Worm (Caenorhabditis elegans) whole organism, L4 larva: ENCODE measurements around the gene C15B12.2.

Experiments
- F26F4.8 ChIP-seq: fragments of 200-800 bp; sonication (Bioruptor generic); conservative IDR thresholded peaks from 2 replicates; pipeline ENCODE4 v1.3.6; 2022; ENCODE audit warnings: missing genetic modification characterization, missing compliant biosample characterization
- Y75B8A.6 ChIP-seq: fragments of 200-800 bp; sonication (Bioruptor generic); IDR thresholded peaks from 2 replicates; pipeline ENCODE4 v1.3.6; 2022; ENCODE audit warnings: missing genetic modification reagents, missing genetic modification characterization, missing compliant biosample characterization
- aha-1 ChIP-seq: fragments of 150-350 bp; peaks from one replicate; lab custom pipeline; 2014; ENCODE audit warnings: missing biosample characterization, missing genetic modification characterization
- ama-1 ChIP-seq: fragments of 150-350 bp; optimal IDR thresholded peaks from 2 replicates; lab custom pipeline; 2014; ENCODE audit warnings: inconsistent platforms, mixed read lengths
- attf-4 ChIP-seq: sonication (generic microtip); optimal IDR thresholded peaks from 3 replicates; lab custom pipeline; 2017; ENCODE audit warnings: missing biosample characterization, missing genetic modification characterization
- cey-2 ChIP-seq: sonication (generic microtip); optimal IDR thresholded peaks from 3 replicates; lab custom pipeline; 2017; ENCODE audit warnings: missing genetic modification characterization, mild to moderate bottlenecking, missing compliant biosample characterization, antibody characterized with exemption, borderline replicate concordance; ENCODE audit not compliant: insufficient read depth
- daf-12 ChIP-seq: fragments of 150-350 bp; optimal IDR thresholded peaks from 2 replicates; lab custom pipeline; 2014; ENCODE audit warnings: missing biosample characterization, missing genetic modification reagents, missing genetic modification characterization
- daf-16 ChIP-seq, 3 experiments: sonication (generic microtip); optimal IDR thresholded peaks; 2 replicates each; lab custom pipeline; 2016 to 2017; ENCODE audit warnings: missing genetic modification characterization in 3 of 3, missing genetic modification reagents in 3 of 3, mild to moderate bottlenecking in 2 of 3, missing compliant biosample characterization in 2 of 3, missing biosample characterization in 1 of 3, moderate library complexity in 1 of 3
- daf-8 ChIP-seq: fragments of 200-800 bp; sonication (Bioruptor generic); IDR thresholded peaks from 2 replicates; pipeline ENCODE4 v1.3.6; 2022; ENCODE audit warnings: missing genetic modification characterization, missing compliant biosample characterization
- dmd-6 ChIP-seq: fragments of 200-800 bp; sonication (Bioruptor generic); IDR thresholded peaks from 2 replicates; pipeline ENCODE4 v1.3.6; 2022; ENCODE audit warnings: missing genetic modification reagents, missing genetic modification characterization, missing compliant biosample characterization
- dve-1 ChIP-seq: sonication (generic microtip); optimal IDR thresholded peaks from 2 replicates; lab custom pipeline; 2017; ENCODE audit warnings: antibody characterized with exemption, mild to moderate bottlenecking, missing genetic modification characterization, missing compliant biosample characterization; ENCODE audit not compliant: insufficient read depth
- egl-27 ChIP-seq: sonication (generic microtip); optimal IDR thresholded peaks from 3 replicates; lab custom pipeline; 2017; ENCODE audit warnings: missing biosample characterization, missing genetic modification reagents, missing genetic modification characterization
- egl-43 ChIP-seq: fragments of 200-800 bp; sonication (Bioruptor generic); IDR thresholded peaks from 2 replicates; pipeline ENCODE4 v1.3.6; 2022; ENCODE audit warnings: missing genetic modification reagents, missing genetic modification characterization, missing compliant biosample characterization
- fos-1 ChIP-seq: fragments of 150-350 bp; optimal IDR thresholded peaks from 2 replicates; lab custom pipeline; 2014; ENCODE audit warnings: missing biosample characterization, missing genetic modification characterization
- hlh-11 ChIP-seq: fragments of 200-800 bp; sonication (Bioruptor generic); optimal IDR thresholded peaks from 2 replicates; lab custom pipeline; 2018; ENCODE audit warnings: mild to moderate bottlenecking, missing genetic modification characterization, missing compliant biosample characterization
- hlh-30 ChIP-seq: sonication (generic microtip); optimal IDR thresholded peaks from 2 replicates; lab custom pipeline; 2017; ENCODE audit warnings: antibody characterized with exemption, mild to moderate bottlenecking, missing genetic modification characterization, missing compliant biosample characterization; ENCODE audit not compliant: insufficient read depth
- lin-15B ChIP-seq: fragments of 150-350 bp; sonication (generic microtip); optimal IDR thresholded peaks from 3 replicates; lab custom pipeline; 2014; ENCODE audit warnings: missing biosample characterization, missing genetic modification characterization
- lin-38 ChIP-seq: fragments of 200-800 bp; sonication (Bioruptor generic); IDR thresholded peaks from 2 replicates; pipeline ENCODE4 v1.3.6; 2022; ENCODE audit warnings: missing genetic modification reagents, missing genetic modification characterization, missing compliant biosample characterization
- lsy-2 ChIP-seq, 2 experiments: fragments of 150-350 bp in 1 of 2; sonication (generic microtip) in 1 of 2; optimal IDR thresholded peaks; 2 replicates each; lab custom pipeline; 2014 to 2017; ENCODE audit warnings: missing biosample characterization in 2 of 2, missing genetic modification characterization in 2 of 2
- mdl-1 ChIP-seq, 2 experiments: fragments of 150-350 bp in 1 of 2; sonication (generic microtip) in 1 of 2; optimal IDR thresholded peaks; 2 replicates each; lab custom pipeline; 2014 to 2017; ENCODE audit warnings: missing biosample characterization in 2 of 2, missing genetic modification characterization in 2 of 2
- mdt-29 ChIP-seq: fragments of 200-800 bp; sonication (Bioruptor generic); IDR thresholded peaks from 2 replicates; pipeline ENCODE4 v1.3.6; 2022; ENCODE audit warnings: missing genetic modification reagents, missing genetic modification characterization, missing compliant biosample characterization
- nhr-10 ChIP-seq: fragments of 150-350 bp; optimal IDR thresholded peaks from 2 replicates; lab custom pipeline; 2014; ENCODE audit warnings: missing biosample characterization, missing genetic modification characterization
- nhr-11 ChIP-seq: fragments of 150-350 bp; optimal IDR thresholded peaks from 2 replicates; lab custom pipeline; 2014; ENCODE audit warnings: missing biosample characterization, missing genetic modification characterization
- nhr-25 ChIP-seq: sonication (generic microtip); optimal IDR thresholded peaks from 2 replicates; lab custom pipeline; 2017; ENCODE audit warnings: missing genetic modification characterization, mild to moderate bottlenecking, missing compliant biosample characterization, antibody characterized with exemption, moderate library complexity, borderline replicate concordance; ENCODE audit not compliant: insufficient read depth
- nhr-28 ChIP-seq: fragments of 150-350 bp; optimal IDR thresholded peaks from 2 replicates; lab custom pipeline; 2014; ENCODE audit warnings: missing biosample characterization, missing genetic modification characterization
- nhr-42 ChIP-seq: fragments of 200-800 bp; sonication (Bioruptor generic); IDR thresholded peaks from 2 replicates; pipeline ENCODE4 v1.3.6; 2022; ENCODE audit warnings: missing genetic modification characterization, missing compliant biosample characterization
- pha-4 ChIP-seq, 2 experiments: fragments of 150-350 bp in 1 of 2; fragments of 200-800 bp in 1 of 2; sonication (Bioruptor generic) in 1 of 2; IDR thresholded peaks in 1 of 2; optimal IDR thresholded peaks in 1 of 2; 2 replicates each; pipeline versions ENCODE4 v1.3.6 to Lab custom; 2014 to 2022; ENCODE audit warnings: missing genetic modification characterization in 2 of 2, missing genetic modification reagents in 2 of 2, missing biosample characterization in 1 of 2, missing compliant biosample characterization in 1 of 2
- snpc-4 ChIP-seq: fragments of 150-350 bp; optimal IDR thresholded peaks from 2 replicates; lab custom pipeline; 2014; ENCODE audit warnings: missing biosample characterization, missing genetic modification characterization
- spr-1 ChIP-seq: sonication (generic microtip); optimal IDR thresholded peaks from 2 replicates; lab custom pipeline; 2016; ENCODE audit warnings: mild to moderate bottlenecking, missing genetic modification characterization, missing compliant biosample characterization
- unc-130 ChIP-seq: sonication (generic microtip); optimal IDR thresholded peaks from 2 replicates; lab custom pipeline; 2016; ENCODE audit warnings: missing genetic modification reagents, missing genetic modification characterization, missing compliant biosample characterization
- unc-62 ChIP-seq, 3 experiments: fragments of 150-350 bp in 1 of 3; sonication (generic microtip); optimal IDR thresholded peaks in 2 of 3; peaks in 1 of 3; 1 replicate in 1 of 3; 2 replicates in 2 of 3; lab custom pipeline; 2014 to 2017; ENCODE audit warnings: missing biosample characterization in 3 of 3, missing genetic modification characterization in 3 of 3, missing genetic modification reagents in 3 of 3, missing genotype in 1 of 3
- vab-7 ChIP-seq: fragments of 200-800 bp; sonication (Bioruptor generic); IDR thresholded peaks from 2 replicates; pipeline ENCODE4 v1.3.6; 2022; ENCODE audit warnings: missing genetic modification reagents, missing genetic modification characterization, missing compliant biosample characterization
- zfp-2 ChIP-seq: sonication (generic microtip); optimal IDR thresholded peaks from 2 replicates; lab custom pipeline; 2016; ENCODE audit warnings: mild to moderate bottlenecking, missing genetic modification characterization, missing compliant biosample characterization
- zfp-3 ChIP-seq: fragments of 200-800 bp; sonication (Bioruptor generic); conservative IDR thresholded peaks from 2 replicates; pipeline ENCODE4 v1.3.6; 2022; ENCODE audit warnings: missing genetic modification reagents, missing genetic modification characterization, missing compliant biosample characterization

C15B12.2 gene

DNA sequence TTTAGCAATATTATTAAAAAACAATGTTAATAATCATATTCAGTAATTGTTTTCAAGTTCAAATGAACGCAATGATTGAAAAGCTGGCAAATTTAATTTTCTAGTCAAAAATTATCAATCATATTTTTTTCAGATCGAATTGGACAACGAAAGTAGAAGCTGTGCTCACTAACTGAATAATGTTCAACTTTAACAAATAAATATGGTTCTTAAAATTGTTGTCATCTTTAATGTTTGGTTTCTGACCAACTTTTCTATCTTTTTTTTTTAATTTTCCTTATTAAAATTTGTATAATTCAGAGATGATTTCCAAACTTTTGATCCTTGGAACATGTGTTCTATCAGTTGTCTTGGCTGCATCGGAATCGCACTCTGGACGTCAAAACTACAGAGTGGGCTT lies 48.8 kb downstream of the C15B12.2 start, which contains the start of gene ttr-35:
TSS of gene ttr-35 (plus strand) at position 301 of the 400 bp plus-strand sequence.
- no peak for TF ChIP-seq fos-1 (tag; lab: Kevin White, UChicago)
- no peak for TF ChIP-seq nhr-10 (tag; lab: Kevin White, UChicago)
- no peak for TF ChIP-seq daf-8 (GFP tag; lab: Robert Waterston, UW)
- TF ChIP-seq daf-12 (tag; lab: Kevin White, UChicago), result no peak
- no peak for TF ChIP-seq cey-2 (tag; lab: Kevin White, UChicago)
- no peak for TF ChIP-seq egl-43 (GFP tag; lab: Robert Waterston, UW)
- TF ChIP-seq nhr-11 (tag; lab: Kevin White, UChicago), result no peak
- TF ChIP-seq zfp-2 (tag; lab: Kevin White, UChicago), result no peak
- TF ChIP-seq lin-38, result no peak
- TF ChIP-seq attf-4, result no peak
- TF ChIP-seq egl-27 (tag; lab: Kevin White, UChicago), result no peak
- no peak for TF ChIP-seq F26F4.8

DNA sequence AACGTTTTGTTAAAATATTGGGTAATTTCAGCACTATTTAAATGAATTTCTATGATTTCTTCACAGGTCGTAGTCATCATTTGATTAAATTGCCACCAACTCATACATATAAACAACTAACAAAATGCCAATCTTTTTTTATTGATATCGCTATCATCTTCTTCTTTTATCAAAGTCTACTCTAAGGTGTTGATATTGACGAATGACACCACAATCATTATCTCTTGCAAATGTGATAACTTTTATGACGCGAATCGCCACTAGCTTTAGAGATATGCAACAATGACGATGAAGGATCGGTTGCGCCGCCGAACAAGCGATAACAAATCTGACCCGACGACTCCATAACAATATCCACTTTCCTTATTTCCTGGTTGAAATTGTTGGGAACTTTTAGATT lies 51.3 kb downstream of the C15B12.2 start:
- no peak for TF ChIP-seq unc-62 (GFP tag; optimal IDR thresholded peaks at IDR 0.05 in 1 of 2; lab: Kevin White, UChicago)
- TF ChIP-seq unc-62 (tag; optimal IDR thresholded peaks at IDR 0.05; lab: Kevin White, UChicago), result no peak
- TF ChIP-seq Y75B8A.6 (GFP tag; lab: Robert Waterston, UW), result no peak
- TF ChIP-seq daf-8 (GFP tag; lab: Robert Waterston, UW), result no peak
- no peak for TF ChIP-seq lin-15B (tag; lab: Kevin White, UChicago)
- peak; percentile 74 for TF ChIP-seq dve-1 (tag; lab: Kevin White, UChicago)
- TF ChIP-seq spr-1 (tag; lab: Kevin White, UChicago), result no peak
- TF ChIP-seq vab-7 (GFP tag; lab: Robert Waterston, UW), result no peak
- TF ChIP-seq hlh-11 (tag; lab: Kevin White, UChicago), result peak; percentile 43
- peak; percentile 50 for TF ChIP-seq dmd-6
- no peak for TF ChIP-seq F26F4.8
- TF ChIP-seq pha-4 (GFP tag; IDR thresholded peaks at IDR 0.05; lab: Robert Waterston, UW), result no peak
- TF ChIP-seq pha-4 (tag; optimal IDR thresholded peaks at IDR 0.05; lab: Kevin White, UChicago), result no peak
- no peak for TF ChIP-seq zfp-3 (GFP tag; lab: Robert Waterston, UW)
- peak in 1 of 2 experiments; percentile 6 for TF ChIP-seq daf-16 (GFP tag; optimal IDR thresholded peaks at IDR 0.05; lab: Kevin White, UChicago)
- TF ChIP-seq daf-16 (tag; optimal IDR thresholded peaks at IDR 0.05; lab: Kevin White, UChicago), result peak; percentile 84
- TF ChIP-seq lsy-2 (tag; optimal IDR thresholded peaks at IDR 0.05; lab: Kevin White, UChicago), result no peak
- TF ChIP-seq nhr-42 (GFP tag; lab: Robert Waterston, UW), result no peak
- TF ChIP-seq nhr-11 (tag; lab: Kevin White, UChicago), result no peak
- TF ChIP-seq mdt-29 (GFP tag; lab: Robert Waterston, UW), result no peak
- TF ChIP-seq, all 104 proteins: peak for 4

DNA sequence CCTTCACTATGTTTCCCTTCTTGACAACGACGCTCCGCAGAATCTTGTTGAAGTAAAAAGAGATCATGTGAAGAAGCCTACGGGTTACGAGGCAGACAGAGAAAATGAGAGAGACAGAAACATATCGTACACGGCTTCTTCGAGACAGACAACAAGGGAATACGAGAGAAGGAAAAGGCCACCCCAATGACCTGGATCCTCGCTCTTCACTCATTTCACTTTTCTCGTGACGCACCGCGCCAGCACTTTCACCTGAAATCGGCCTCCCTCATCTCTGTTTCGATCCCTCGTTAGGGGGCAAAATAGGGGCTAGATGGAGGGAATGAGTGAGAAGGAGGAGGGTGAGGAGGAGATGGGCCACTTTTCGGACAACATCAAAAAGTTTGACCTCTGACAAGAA lies 52.1 kb downstream of the C15B12.2 start:
- peak; percentile 1 for TF ChIP-seq nhr-28 (tag; lab: Kevin White, UChicago)
- TF ChIP-seq snpc-4 (tag; lab: Kevin White, UChicago), result no peak
- no peak for TF ChIP-seq unc-130 (GFP tag; lab: Kevin White, UChicago)
- TF ChIP-seq nhr-25 (tag; lab: Kevin White, UChicago), result peak; percentile 10
- peak; percentile 76 for TF ChIP-seq hlh-30 (tag; lab: Kevin White, UChicago)
- peak in 1 of 2 experiments; percentile 3 for TF ChIP-seq unc-62 (GFP tag; optimal IDR thresholded peaks at IDR 0.05 in 1 of 2; lab: Kevin White, UChicago)
- TF ChIP-seq unc-62 (tag; optimal IDR thresholded peaks at IDR 0.05; lab: Kevin White, UChicago), result no peak
- TF ChIP-seq hlh-11 (tag; lab: Kevin White, UChicago), result peak; percentile 50
- no peak for TF ChIP-seq ama-1 (lab: Kevin White, UChicago)
- TF ChIP-seq aha-1, result peak; percentile 63
- TF ChIP-seq mdl-1 (tag; optimal IDR thresholded peaks at IDR 0.05; lab: Kevin White, UChicago), result peak in 1 of 2 experiments; percentile 22
